Worm (Caenorhabditis elegans) whole organism, young adult: ENCODE data around the gene srlf-36.

Experiments
- B0261.1 ChIP-seq: sonication (generic microtip); optimal IDR thresholded peaks from 2 replicates; lab custom pipeline; 2016; ENCODE audit warnings: mild to moderate bottlenecking, missing genetic modification characterization, moderate library complexity, missing compliant biosample characterization
- C06A6.2 ChIP-seq: fragments of 200-800 bp; sonication (Bioruptor generic); conservative IDR thresholded peaks from 2 replicates; pipeline ENCODE4 v1.3.6; 2022; ENCODE audit warnings: missing genetic modification characterization, missing compliant biosample characterization
- F23B12.7 ChIP-seq: sonication (generic microtip); optimal IDR thresholded peaks from 2 replicates; lab custom pipeline; 2017; ENCODE audit warnings: missing genetic modification characterization, mild to moderate bottlenecking, missing compliant biosample characterization, antibody characterized with exemption, moderate library complexity; ENCODE audit not compliant: insufficient read depth
- F33H1.4 ChIP-seq: fragments of 200-800 bp; sonication (Bioruptor generic); IDR thresholded peaks from 2 replicates; pipeline ENCODE4 v1.3.6; 2022; ENCODE audit warnings: missing genetic modification reagents, missing genetic modification characterization, missing compliant biosample characterization
- K11D2.4 ChIP-seq: fragments of 200-800 bp; sonication (Bioruptor generic); IDR thresholded peaks from 2 replicates; pipeline ENCODE4 v1.3.6; 2022; ENCODE audit warnings: missing genetic modification reagents, missing genetic modification characterization, missing compliant biosample characterization
- K12H6.12 ChIP-seq: fragments of 200-800 bp; sonication (Bioruptor generic); optimal IDR thresholded peaks from 2 replicates; lab custom pipeline; 2018; ENCODE audit warnings: mild to moderate bottlenecking, missing genetic modification characterization, missing compliant biosample characterization
- T26A5.8 ChIP-seq: sonication (generic microtip); optimal IDR thresholded peaks from 2 replicates; lab custom pipeline; 2016; ENCODE audit warnings: missing genetic modification characterization, missing compliant biosample characterization
- Y79H2A.3 ChIP-seq: fragments of 200-800 bp; sonication (Bioruptor generic); conservative IDR thresholded peaks from 2 replicates; pipeline ENCODE4 v1.3.6; 2022; ENCODE audit warnings: missing genetic modification reagents, missing genetic modification characterization, missing compliant biosample characterization
- akir-1 ChIP-seq: fragments of 200-800 bp; sonication (Bioruptor generic); optimal IDR thresholded peaks from 2 replicates; lab custom pipeline; 2018; ENCODE audit warnings: mild to moderate bottlenecking, missing genetic modification characterization, moderate library complexity, missing compliant biosample characterization
- aptf-2 ChIP-seq: fragments of 200-800 bp; sonication (Bioruptor generic); conservative IDR thresholded peaks from 2 replicates; pipeline ENCODE4 v1.3.6; 2022; ENCODE audit warnings: missing genetic modification reagents, missing genetic modification characterization, missing compliant biosample characterization
- atf-7 ChIP-seq: sonication (generic microtip); optimal IDR thresholded peaks from 2 replicates; lab custom pipeline; 2017; ENCODE audit warnings: mild to moderate bottlenecking, missing genetic modification characterization, missing compliant biosample characterization
- attf-5 ChIP-seq: fragments of 200-800 bp; sonication (Bioruptor generic); optimal IDR thresholded peaks from 2 replicates; lab custom pipeline; 2018; ENCODE audit warnings: mild to moderate bottlenecking, missing genetic modification characterization, missing compliant biosample characterization
- attf-6 ChIP-seq: fragments of 200-800 bp; sonication (Bioruptor generic); IDR thresholded peaks from 2 replicates; pipeline ENCODE4 v1.3.6; 2022; ENCODE audit warnings: missing genetic modification reagents, missing genetic modification characterization, missing compliant biosample characterization
- ccch-3 ChIP-seq: fragments of 200-800 bp; sonication (Bioruptor generic); optimal IDR thresholded peaks from 2 replicates; lab custom pipeline; 2018; ENCODE audit warnings: mild to moderate bottlenecking, missing genetic modification characterization, missing compliant biosample characterization
- ceh-100 ChIP-seq: fragments of 200-800 bp; sonication (Bioruptor generic); IDR thresholded peaks from 2 replicates; pipeline ENCODE4 v1.3.6; 2022; ENCODE audit warnings: missing genetic modification reagents, missing genetic modification characterization, missing compliant biosample characterization
- ceh-40 ChIP-seq: fragments of 200-800 bp; sonication (Bioruptor generic); IDR thresholded peaks from 2 replicates; pipeline ENCODE4 v1.3.6; 2022; ENCODE audit warnings: missing genetic modification characterization, missing compliant biosample characterization
- ceh-79 ChIP-seq: sonication (generic microtip); optimal IDR thresholded peaks from 2 replicates; lab custom pipeline; 2017; ENCODE audit warnings: mild to moderate bottlenecking, missing genetic modification characterization, missing compliant biosample characterization
- ceh-91 ChIP-seq: fragments of 200-800 bp; sonication (Bioruptor generic); IDR thresholded peaks from 2 replicates; pipeline ENCODE4 v1.3.6; 2022; ENCODE audit warnings: missing genetic modification reagents, missing genetic modification characterization, missing compliant biosample characterization
- die-1 ChIP-seq: sonication (generic microtip); optimal IDR thresholded peaks from 2 replicates; lab custom pipeline; 2016; ENCODE audit warnings: missing genotype, mild to moderate bottlenecking, missing genetic modification characterization, missing compliant biosample characterization
- dox-1 ChIP-seq: fragments of 200-800 bp; sonication (Bioruptor generic); IDR thresholded peaks from 2 replicates; pipeline ENCODE4 v1.3.6; 2022; ENCODE audit warnings: missing genetic modification reagents, missing genetic modification characterization, missing compliant biosample characterization
- egrh-3 ChIP-seq: fragments of 200-800 bp; sonication (Bioruptor generic); IDR thresholded peaks from 2 replicates; pipeline ENCODE4 v1.3.6; 2022; ENCODE audit warnings: missing genetic modification reagents, missing genetic modification characterization, missing compliant biosample characterization
- fkh-3 ChIP-seq: sonication (generic microtip); optimal IDR thresholded peaks from 2 replicates; lab custom pipeline; 2016; ENCODE audit warnings: mild to moderate bottlenecking, missing genetic modification characterization, missing compliant biosample characterization
- him-1 ChIP-seq: sonication (generic microtip); optimal IDR thresholded peaks from 2 replicates; lab custom pipeline; 2016; ENCODE audit warnings: missing genotype, missing genetic modification reagents, missing genetic modification characterization, missing compliant biosample characterization
- hmg-1.2 ChIP-seq: fragments of 200-800 bp; sonication (Bioruptor generic); IDR thresholded peaks from 2 replicates; pipeline ENCODE4 v1.3.6; 2022; ENCODE audit warnings: missing genetic modification reagents, missing genetic modification characterization, missing compliant biosample characterization
- let-607 ChIP-seq, 2 experiments: fragments of 200-800 bp in 1 of 2; sonication (Bioruptor generic) in 1 of 2; sonication (generic microtip) in 1 of 2; optimal IDR thresholded peaks; 2 replicates each; lab custom pipeline; 2016 to 2018; ENCODE audit warnings: mild to moderate bottlenecking in 2 of 2, missing compliant biosample characterization in 2 of 2, missing genetic modification characterization in 2 of 2, moderate library complexity in 2 of 2, missing genotype in 1 of 2
- lin-26 ChIP-seq: fragments of 200-800 bp; sonication (Bioruptor generic); IDR thresholded peaks from 2 replicates; pipeline ENCODE4 v1.3.6; 2022; ENCODE audit warnings: missing genetic modification reagents, missing genetic modification characterization, missing compliant biosample characterization
- nfya-1 ChIP-seq: sonication (generic microtip); optimal IDR thresholded peaks from 2 replicates; lab custom pipeline; 2017; ENCODE audit warnings: antibody characterized with exemption, missing compliant biosample characterization, missing genetic modification characterization, borderline replicate concordance; ENCODE audit not compliant: insufficient read depth
- nhr-27 ChIP-seq: fragments of 200-800 bp; sonication (Bioruptor generic); optimal IDR thresholded peaks from 2 replicates; lab custom pipeline; 2018; ENCODE audit warnings: mild to moderate bottlenecking, missing genetic modification characterization, moderate library complexity, missing compliant biosample characterization
- nhr-80 ChIP-seq: sonication (generic microtip); optimal IDR thresholded peaks from 2 replicates; lab custom pipeline; 2016; ENCODE audit warnings: missing genetic modification characterization, missing compliant biosample characterization
- pha-4 ChIP-seq: fragments of 150-350 bp; sonication (generic microtip); optimal IDR thresholded peaks from 2 replicates; lab custom pipeline; 2014; ENCODE audit warnings: missing biosample characterization, missing genetic modification reagents, missing genetic modification characterization
- rcor-1 ChIP-seq: fragments of 200-800 bp; sonication (Bioruptor generic); IDR thresholded peaks from 2 replicates; pipeline ENCODE4 v1.3.6; 2022; ENCODE audit warnings: missing genetic modification reagents, missing genetic modification characterization, missing compliant biosample characterization
- rec-8 ChIP-seq, 2 experiments: sonication (generic microtip); optimal IDR thresholded peaks; 2 replicates each; lab custom pipeline; 2016; ENCODE audit warnings: mild to moderate bottlenecking in 2 of 2, missing genetic modification characterization in 2 of 2, missing genetic modification reagents in 2 of 2, missing genotype in 2 of 2, missing biosample characterization in 1 of 2, missing compliant biosample characterization in 1 of 2, moderate library complexity in 1 of 2
- sdz-38 ChIP-seq: sonication (generic microtip); optimal IDR thresholded peaks from 2 replicates; lab custom pipeline; 2016; ENCODE audit warnings: missing genotype, missing genetic modification characterization, missing compliant biosample characterization
- snpc-1.3 ChIP-seq: sonication (generic microtip); optimal IDR thresholded peaks from 2 replicates; lab custom pipeline; 2017; ENCODE audit warnings: missing genetic modification characterization, mild to moderate bottlenecking, missing compliant biosample characterization, antibody characterized with exemption, moderate library complexity, missing genotype, missing genetic modification reagents; ENCODE audit not compliant: insufficient read depth
- snpc-4 ChIP-seq, 5 experiments: fragments of 150-350 bp in 1 of 5; sonication (generic microtip) in 4 of 5; optimal IDR thresholded peaks; 2 replicates each; lab custom pipeline; 2014 to 2018; ENCODE audit warnings: missing genetic modification characterization in 5 of 5, missing biosample characterization in 3 of 5, antibody characterized with exemption in 2 of 5, mild to moderate bottlenecking in 2 of 5, missing compliant biosample characterization in 2 of 5, missing genotype in 2 of 5, moderate library complexity in 2 of 5, missing genetic modification reagents in 1 of 5
- tbp1 ChIP-seq: fragments of 200-800 bp; sonication (Bioruptor generic); optimal IDR thresholded peaks from 2 replicates; lab custom pipeline; 2018; ENCODE audit warnings: mild to moderate bottlenecking, missing genetic modification characterization, missing compliant biosample characterization
- unc-62 ChIP-seq: fragments of 150-350 bp; optimal IDR thresholded peaks from 2 replicates; lab custom pipeline; 2014; ENCODE audit warnings: missing biosample characterization, missing genetic modification reagents, missing genetic modification characterization
- zim-3 ChIP-seq: sonication (generic microtip); optimal IDR thresholded peaks from 2 replicates; lab custom pipeline; 2017; ENCODE audit warnings: mild to moderate bottlenecking, missing genetic modification characterization, moderate library complexity, missing compliant biosample characterization

The srlf-36 gene

DNA sequence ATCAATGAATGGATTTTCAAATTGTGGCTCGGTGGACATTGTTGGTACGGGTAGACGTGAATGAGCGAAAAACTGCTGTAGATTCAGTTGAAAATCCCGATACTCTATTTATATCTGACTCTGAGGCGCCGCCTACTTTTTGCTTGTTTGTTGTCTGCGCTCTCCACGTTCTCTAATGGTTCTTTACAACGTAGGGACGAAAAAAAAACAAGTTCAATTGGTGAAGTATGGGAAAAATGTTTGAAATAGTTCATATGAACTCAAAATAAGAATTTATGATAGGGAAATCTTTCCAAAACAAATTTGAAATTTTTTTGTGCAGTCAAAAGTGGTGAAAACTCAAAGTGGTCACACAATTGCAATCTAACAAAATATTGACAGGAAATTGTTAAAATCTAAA is 25.3 kb upstream of the srlf-36 start, which contains the start of gene F48G7.10:
F48G7.10 (minus strand) TSS at position 101 of the 400 bp plus-strand sequence.
- TF ChIP-seq Y79H2A.3 (GFP tag; lab: Robert Waterston, UW) (no peak), lin-26 (GFP tag; lab: Robert Waterston, UW) (no peak), C06A6.2 (no peak), die-1 (tag; lab: Kevin White, UChicago) (no peak), tbp1 (GFP tag; lab: Kevin White, UChicago) (no peak), ceh-91 (GFP tag; lab: Robert Waterston, UW) (no peak), zim-3 (no peak)

DNA sequence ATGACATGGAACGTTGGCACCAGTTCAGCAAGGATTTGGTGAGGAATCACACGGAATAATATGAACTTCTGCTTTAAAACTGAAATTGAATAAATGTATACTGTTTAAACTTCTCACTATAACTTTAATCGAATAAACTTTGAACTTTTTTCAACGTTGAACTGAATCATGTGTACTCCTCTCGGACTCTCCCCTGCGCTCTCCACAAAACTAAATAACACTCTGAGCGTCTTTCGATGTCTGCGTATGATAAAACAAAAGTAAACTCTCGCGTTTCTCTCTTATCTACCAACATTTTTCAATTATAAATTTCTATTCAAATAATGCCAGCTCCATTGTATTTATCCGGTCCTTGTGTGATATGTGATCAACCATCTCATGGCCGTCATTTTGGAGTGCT is 22.3 kb upstream of the srlf-36 start:
- TF ChIP-seq fkh-3: no peak
- TF ChIP-seq attf-6 (GFP tag; lab: Robert Waterston, UW): no peak
- no peak for TF ChIP-seq pha-4 (tag; lab: Kevin White, UChicago)
- TF ChIP-seq atf-7 (tag; lab: Kevin White, UChicago): no peak
- no peak for TF ChIP-seq attf-5 (GFP tag; lab: Kevin White, UChicago)
- TF ChIP-seq rcor-1 (GFP tag; lab: Robert Waterston, UW): no peak

DNA sequence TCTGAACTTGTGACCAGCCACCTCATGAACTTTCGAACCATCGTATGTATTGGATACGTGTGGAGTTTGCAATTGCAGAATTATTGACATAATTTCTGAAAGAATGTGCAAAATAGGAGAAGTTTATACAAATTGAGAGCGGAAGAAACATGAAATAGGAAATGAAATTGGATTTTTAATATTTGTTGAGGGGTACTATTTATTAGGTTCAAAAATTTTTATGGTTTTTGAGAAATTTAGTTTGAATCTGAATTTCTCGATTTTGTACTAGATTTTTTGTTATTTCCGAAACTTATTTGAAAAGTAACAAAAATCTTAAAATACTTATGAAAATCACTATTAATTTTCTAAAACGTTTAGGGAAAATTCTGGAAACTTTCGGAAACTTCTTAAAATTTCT is 19.0 kb upstream of the srlf-36 start, which contains the start of gene F48G7.9:
F48G7.9 (minus strand) TSS at position 101 of the 400 bp plus-strand sequence.
- no peak for TF ChIP-seq pha-4 (tag; lab: Kevin White, UChicago)
- TF ChIP-seq F33H1.4 (GFP tag; lab: Robert Waterston, UW): no peak
- no peak for TF ChIP-seq snpc-4 (GFP tag; optimal IDR thresholded peaks at IDR 0.05; lab: Kevin White, UChicago)
- no peak for TF ChIP-seq snpc-4 (tag; optimal IDR thresholded peaks at IDR 0.05; lab: Kevin White, UChicago)
- no peak for TF ChIP-seq B0261.1
- TF ChIP-seq Y79H2A.3 (GFP tag; lab: Robert Waterston, UW): no peak
- TF ChIP-seq tbp1 (GFP tag; lab: Kevin White, UChicago): no peak
- no peak for TF ChIP-seq sdz-38 (tag; lab: Kevin White, UChicago)
- TF ChIP-seq hmg-1.2: no peak
- TF ChIP-seq ceh-100 (GFP tag; lab: Robert Waterston, UW): no peak
- no peak for TF ChIP-seq fkh-3

DNA sequence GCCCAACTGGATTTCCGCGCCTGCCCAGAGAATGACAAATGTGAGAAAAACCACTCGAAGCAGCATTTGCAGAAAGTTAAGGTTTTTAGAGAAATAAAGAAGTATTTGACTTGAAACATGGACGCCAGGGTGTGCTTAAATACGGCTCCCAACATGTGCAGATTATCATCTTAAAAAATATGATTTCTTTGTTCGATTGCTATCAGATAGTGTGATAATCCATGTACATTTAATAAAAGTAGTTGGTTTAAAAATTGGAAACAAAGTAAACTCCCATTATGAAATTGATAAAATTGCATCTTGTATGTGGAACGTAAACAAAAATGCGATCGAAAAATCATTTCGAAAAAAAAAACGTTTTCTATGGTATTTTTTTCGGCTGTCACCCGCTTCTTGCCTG is 18.0 kb upstream of the srlf-36 start, which contains the start of gene F48G7.8:
F48G7.8 (minus strand) TSS at position 101 of the 400 bp plus-strand sequence.
- TF ChIP-seq T26A5.8 (tag; lab: Kevin White, UChicago) (no peak), sdz-38 (tag; lab: Kevin White, UChicago) (no peak), nhr-27 (tag; lab: Kevin White, UChicago) (no peak), akir-1 (GFP tag; lab: Kevin White, UChicago) (no peak), snpc-1.3 (tag; lab: Kevin White, UChicago) (no peak), him-1 (tag; lab: Kevin White, UChicago) (no peak), K11D2.4 (no peak), ccch-3 (GFP tag; lab: Kevin White, UChicago) (no peak), atf-7 (tag; lab: Kevin White, UChicago) (no peak), rec-8 (tag; optimal IDR thresholded peaks at IDR 0.05; lab: Kevin White, UChicago) (no peak), attf-5 (GFP tag; lab: Kevin White, UChicago) (no peak), ceh-79 (tag; lab: Kevin White, UChicago) (no peak), unc-62 (GFP tag; lab: Kevin White, UChicago) (no peak)
- TF ChIP-seq, all 124 proteins: peak for 0

DNA sequence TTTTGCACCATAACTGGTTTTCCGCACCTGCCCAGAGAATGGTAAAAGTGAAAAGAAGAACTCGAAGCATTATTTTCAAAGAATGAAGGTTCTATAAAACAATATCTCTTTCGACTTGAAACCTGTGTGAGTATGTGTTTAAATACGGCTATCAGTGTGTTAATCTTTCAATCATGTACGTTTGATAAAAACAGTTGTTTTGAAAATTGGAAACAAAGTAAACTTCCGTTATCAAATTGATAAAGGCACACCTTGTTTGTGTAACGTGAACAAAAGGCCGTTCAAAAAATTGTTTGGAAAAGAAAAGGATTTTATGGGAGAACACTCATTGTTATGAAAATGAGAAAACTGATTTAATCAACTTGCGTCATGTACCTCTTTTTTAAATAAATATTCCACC is 16.8 kb upstream of the srlf-36 start, which contains the start of gene F48G7.7:
F48G7.7 (minus strand) TSS at position 101 of the 400 bp plus-strand sequence.
- TF ChIP-seq let-607 (tag; optimal IDR thresholded peaks at IDR 0.05; lab: Kevin White, UChicago) (no peak), aptf-2 (no peak), nfya-1 (tag; lab: Kevin White, UChicago) (no peak), egrh-3 (GFP tag; lab: Robert Waterston, UW) (no peak), nhr-80 (tag; lab: Kevin White, UChicago) (no peak), K12H6.12 (tag; lab: Kevin White, UChicago) (no peak), dox-1 (no peak), zim-3 (no peak), attf-5 (GFP tag; lab: Kevin White, UChicago) (no peak), ceh-40 (GFP tag; lab: Robert Waterston, UW) (no peak), F23B12.7 (tag; lab: Kevin White, UChicago) (no peak)
